Worm (Caenorhabditis elegans): ENCODE measurements around the gene faah-1.

DNA sequence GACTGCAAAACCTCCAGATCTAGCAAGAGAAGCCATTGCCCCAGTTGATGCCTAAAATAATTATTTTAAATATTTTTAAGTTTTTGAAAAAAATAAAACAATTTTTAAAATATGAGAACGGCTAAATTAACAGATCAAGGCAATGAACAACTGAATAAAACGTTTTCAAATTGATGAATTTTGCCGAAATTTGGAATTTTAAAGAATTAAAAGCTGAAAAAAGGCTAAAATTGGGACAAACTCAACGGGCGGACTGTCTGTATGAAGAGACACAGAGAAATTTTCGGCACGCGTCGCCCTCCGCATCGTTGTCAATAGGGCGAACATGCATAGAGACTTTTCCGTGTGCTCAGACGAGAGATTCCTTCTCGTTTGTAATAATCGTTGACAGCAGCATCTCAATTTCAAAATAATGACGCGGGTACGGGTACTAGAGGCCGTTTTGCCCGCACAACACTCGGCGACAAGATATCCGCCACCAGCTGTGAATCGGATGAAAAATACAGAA is 23.1 kb upstream of the faah-1 start, which contains the start of the genes isp-1 and islo-1:
- TF ChIP-seq zag-1 (tag; optimal IDR thresholded peaks at IDR 0.05) = no peak
- no peak for TF ChIP-seq unc-39 (tag; optimal IDR thresholded peaks at IDR 0.05)
- TF ChIP-seq elt-3 (tag; optimal IDR thresholded peaks at IDR 0.05) = no peak
- TF ChIP-seq R02D3.7 (tag; optimal IDR thresholded peaks at IDR 0.05) = no peak
- TF ChIP-seq ztf-4 (tag; optimal IDR thresholded peaks at IDR 0.05) = no peak
- TF ChIP-seq ceh-82 (tag; optimal IDR thresholded peaks at IDR 0.05) = no peak
